Worm (Caenorhabditis elegans): ENCODE data around the gene C13B9.2.

The C13B9.2 gene

DNA sequence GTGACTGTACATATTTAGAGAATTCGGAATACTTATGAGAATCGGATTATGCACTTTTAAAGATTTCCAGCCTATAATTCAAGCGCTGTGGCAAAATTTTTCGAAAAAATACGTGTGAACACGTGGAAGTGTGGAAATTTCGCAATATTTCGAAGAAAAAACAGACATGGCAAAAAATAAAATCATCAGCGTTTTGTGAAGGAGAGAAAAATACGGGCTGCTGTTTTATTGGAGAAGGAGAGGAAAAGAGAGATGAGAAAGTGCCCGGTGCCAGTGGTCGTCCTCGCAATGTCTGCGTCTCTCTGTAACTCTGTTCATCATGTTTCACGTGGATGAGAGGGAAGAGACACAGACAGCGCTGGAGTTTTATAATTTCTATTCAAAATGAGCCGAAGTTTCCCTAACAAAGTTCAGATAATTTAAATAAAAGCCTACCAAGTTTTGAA lies 14.0 kb upstream of the C13B9.2 start (continued):
- no peak for TF ChIP-seq bed-1 (GFP tag; IDR thresholded peaks at IDR 0.05)
- peak; percentile 63 for TF ChIP-seq ZK185.1 (tag; optimal IDR thresholded peaks at IDR 0.05; ENCODE audit: poor library complexity, severe bottlenecking)
- TF ChIP-seq snpc-1.1 (tag; optimal IDR thresholded peaks at IDR 0.05; ENCODE audit: insufficient read depth): peak; percentile 6
- peak; percentile 71 for TF ChIP-seq F49E8.2 (tag; optimal IDR thresholded peaks at IDR 0.05; ENCODE audit: insufficient read depth)
- TF ChIP-seq D2030.7 (GFP tag; IDR thresholded peaks at IDR 0.05): no peak
- peak; percentile 40 for TF ChIP-seq nhr-80 (tag; optimal IDR thresholded peaks at IDR 0.05)
- peak; percentile 13 for TF ChIP-seq dpl-1 (GFP tag; optimal IDR thresholded peaks at IDR 0.05)
- TF ChIP-seq hrde-1 (tag; optimal IDR thresholded peaks at IDR 0.05; ENCODE audit: borderline replicate concordance): peak; percentile 62
- no peak for TF ChIP-seq attf-3 (GFP tag; conservative IDR thresholded peaks at IDR 0.05)
- peak; percentile 3 for TF ChIP-seq xnd-1 (tag; optimal IDR thresholded peaks at IDR 0.05)
- TF ChIP-seq snpc-3.4 (tag; optimal IDR thresholded peaks at IDR 0.05): peak; percentile 58
- no peak for TF ChIP-seq B0019.2 (GFP tag; conservative IDR thresholded peaks at IDR 0.05)
- TF ChIP-seq rcor-1 (GFP tag; IDR thresholded peaks at IDR 0.05): peak; percentile 70
- TF ChIP-seq him-1 (tag; optimal IDR thresholded peaks at IDR 0.05): no peak
- TF ChIP-seq lin-26 (GFP tag; IDR thresholded peaks at IDR 0.05): peak; percentile 70
- peak; percentile 86 for TF ChIP-seq madf-3 (GFP tag; IDR thresholded peaks at IDR 0.05)
- peak; percentile 72 for TF ChIP-seq lin-40 (tag; optimal IDR thresholded peaks at IDR 0.05)
- peak; percentile 16 for TF ChIP-seq ztf-22 (GFP tag; optimal IDR thresholded peaks at IDR 0.05)
- peak; percentile 72 for TF ChIP-seq mcd-1 (GFP tag; IDR thresholded peaks at IDR 0.05)
- TF ChIP-seq lsy-27 (tag; optimal IDR thresholded peaks at IDR 0.05; ENCODE audit: borderline replicate concordance, insufficient read depth): no peak
- peak; percentile 60 for TF ChIP-seq zim-3 (tag; optimal IDR thresholded peaks at IDR 0.05)
- no peak for TF ChIP-seq akir-1 (GFP tag; optimal IDR thresholded peaks at IDR 0.05)
- peak; percentile 53 for TF ChIP-seq ceh-79 (tag; optimal IDR thresholded peaks at IDR 0.05)
- 0 out of 2 replicates have a peak, but pooled peaks have one; percentile 56 for TF ChIP-seq aptf-3 (GFP tag; IDR thresholded peaks at IDR 0.05)
- TF ChIP-seq Y56A3A.18 (GFP tag; IDR thresholded peaks at IDR 0.05): peak; percentile 88
- TF ChIP-seq F10E7.11 (tag; optimal IDR thresholded peaks at IDR 0.05): peak; percentile 74
- peak; percentile 80 for TF ChIP-seq ama-1 (optimal IDR thresholded peaks at IDR 0.05)
- TF ChIP-seq ama-1 (GFP tag; optimal IDR thresholded peaks at IDR 0.05): peak in 1 of 2 experiments; percentile 52
- TF ChIP-seq ceh-27 (GFP tag; optimal IDR thresholded peaks at IDR 0.05): peak; percentile 77
- TF ChIP-seq F22D6.2 (tag; optimal IDR thresholded peaks at IDR 0.05): no peak
- peak; percentile 85 for TF ChIP-seq tlf-1 (GFP tag; optimal IDR thresholded peaks at IDR 0.05)
- peak; percentile 20 for TF ChIP-seq snpc-1.3 (tag; optimal IDR thresholded peaks at IDR 0.05; ENCODE audit: insufficient read depth)
- TF ChIP-seq lir-1 (GFP tag; conservative IDR thresholded peaks at IDR 0.05): no peak
- 0 out of 2 replicates have a peak, but pooled peaks have one; percentile 12 for TF ChIP-seq attf-6 (GFP tag; IDR thresholded peaks at IDR 0.05)
- TF ChIP-seq madf-8 (GFP tag; conservative IDR thresholded peaks at IDR 0.05): no peak
- TF ChIP-seq madf-10 (tag; optimal IDR thresholded peaks at IDR 0.05): peak; percentile 69
- no peak for TF ChIP-seq mel-28 (tag; optimal IDR thresholded peaks at IDR 0.05; ENCODE audit: borderline replicate concordance)
- no peak for TF ChIP-seq Y67H2A.10 (GFP tag; conservative IDR thresholded peaks at IDR 0.05)
- 0 out of 2 replicates have a peak, but pooled peaks have one; percentile 35 for TF ChIP-seq F39B2.1 (GFP tag; IDR thresholded peaks at IDR 0.05)
- no peak for TF ChIP-seq cebp-2 (GFP tag; IDR thresholded peaks at IDR 0.05)
- TF ChIP-seq F55B11.4 (tag; optimal IDR thresholded peaks at IDR 0.05; ENCODE audit: borderline replicate concordance, insufficient read depth): no peak
- no peak for TF ChIP-seq Y53F4B.3 (GFP tag; IDR thresholded peaks at IDR 0.05)
- TF ChIP-seq aptf-2 (GFP tag; conservative IDR thresholded peaks at IDR 0.05): no peak
- peak; percentile 90 for TF ChIP-seq B0336.3 (GFP tag; IDR thresholded peaks at IDR 0.05)
- peak; percentile 92 for TF ChIP-seq attf-5 (GFP tag; optimal IDR thresholded peaks at IDR 0.05)
- TF ChIP-seq ztf-25 (GFP tag; IDR thresholded peaks at IDR 0.05): no peak
- 0 out of 2 replicates have a peak, but pooled peaks have one; percentile 7 for TF ChIP-seq Y79H2A.3 (GFP tag; conservative IDR thresholded peaks at IDR 0.05)
